Worm (Caenorhabditis elegans) whole organism, mixed stage, embryonic: ENCODE data around the gene sft-4.
A peak's percentile ranks its signal among the peaks of the same experiment; 100 is the strongest.

Experiments used
- M03D4.4 ChIP-seq: sonication (generic microtip); optimal IDR thresholded peaks from 2 replicates; lab custom pipeline; 2017; ENCODE audit warnings: mild to moderate bottlenecking, missing genetic modification characterization, missing compliant biosample characterization
- bed-3 ChIP-seq: fragments of 200-800 bp; sonication (Bioruptor generic); optimal IDR thresholded peaks from 3 replicates; lab custom pipeline; 2018; ENCODE audit warnings: mild to moderate bottlenecking, missing genetic modification characterization, moderate library complexity, missing compliant biosample characterization
- blmp-1 ChIP-seq: fragments of 150-350 bp; optimal IDR thresholded peaks from 2 replicates; lab custom pipeline; 2014; ENCODE audit warnings: missing biosample characterization, missing genetic modification characterization
- ceh-39 ChIP-seq: fragments of 150-350 bp; optimal IDR thresholded peaks from 2 replicates; lab custom pipeline; 2014; ENCODE audit warnings: missing biosample characterization, missing genetic modification characterization
- ceh-43 ChIP-seq: fragments of 200-800 bp; sonication (Bioruptor generic); optimal IDR thresholded peaks from 2 replicates; lab custom pipeline; 2018; ENCODE audit warnings: mild to moderate bottlenecking, missing genetic modification characterization, moderate library complexity, missing compliant biosample characterization
- ceh-83 ChIP-seq: fragments of 200-800 bp; sonication (Bioruptor generic); optimal IDR thresholded peaks from 2 replicates; lab custom pipeline; 2018; ENCODE audit warnings: mild to moderate bottlenecking, missing genetic modification characterization, missing compliant biosample characterization
- ces-1 ChIP-seq: fragments of 150-350 bp; optimal IDR thresholded peaks from 2 replicates; lab custom pipeline; 2014; ENCODE audit warnings: missing biosample characterization, missing genetic modification reagents, missing genetic modification characterization
- cnd-1 ChIP-seq: fragments of 200-800 bp; sonication (Bioruptor generic); optimal IDR thresholded peaks from 2 replicates; lab custom pipeline; 2018; ENCODE audit warnings: mild to moderate bottlenecking, missing genetic modification characterization, missing compliant biosample characterization
- drap-1 ChIP-seq: fragments of 200-800 bp; sonication (Bioruptor generic); optimal IDR thresholded peaks from 3 replicates; lab custom pipeline; 2018; ENCODE audit warnings: mild to moderate bottlenecking, missing genetic modification characterization, missing compliant biosample characterization
- elt-1 ChIP-seq: sonication (generic microtip); optimal IDR thresholded peaks from 2 replicates; lab custom pipeline; 2017; ENCODE audit warnings: missing genetic modification characterization, mild to moderate bottlenecking, missing compliant biosample characterization, antibody characterized with exemption, moderate library complexity, borderline replicate concordance; ENCODE audit not compliant: insufficient read depth
- elt-3 ChIP-seq: fragments of 150-350 bp; optimal IDR thresholded peaks from 2 replicates; lab custom pipeline; 2014; ENCODE audit warnings: missing biosample characterization, missing genetic modification characterization
- flh-1 ChIP-seq: fragments of 200-800 bp; sonication (Bioruptor generic); optimal IDR thresholded peaks from 2 replicates; lab custom pipeline; 2018; ENCODE audit warnings: mild to moderate bottlenecking, missing genetic modification characterization, moderate library complexity, missing compliant biosample characterization
- ham-2 ChIP-seq: fragments of 200-800 bp; sonication (Bioruptor generic); optimal IDR thresholded peaks from 2 replicates; lab custom pipeline; 2018; ENCODE audit warnings: mild to moderate bottlenecking, missing genetic modification characterization, missing compliant biosample characterization
- hlh-1 ChIP-seq: fragments of 150-350 bp; optimal IDR thresholded peaks from 2 replicates; lab custom pipeline; 2014; ENCODE audit warnings: missing biosample characterization, missing genetic modification reagents, missing genetic modification characterization
- lin-13 ChIP-seq: fragments of 150-350 bp; optimal IDR thresholded peaks from 2 replicates; lab custom pipeline; 2014; ENCODE audit warnings: missing biosample characterization, missing genetic modification characterization
- lin-32 ChIP-seq: fragments of 200-800 bp; sonication (Bioruptor generic); optimal IDR thresholded peaks from 2 replicates; lab custom pipeline; 2018; ENCODE audit warnings: mild to moderate bottlenecking, missing genetic modification characterization, missing compliant biosample characterization
- lsy-2 ChIP-seq: fragments of 150-350 bp; optimal IDR thresholded peaks from 2 replicates; lab custom pipeline; 2014; ENCODE audit warnings: missing biosample characterization, missing genetic modification characterization
- mab-5 ChIP-seq: fragments of 150-350 bp; optimal IDR thresholded peaks from 2 replicates; lab custom pipeline; 2014; ENCODE audit warnings: missing biosample characterization, missing genetic modification characterization
- mep-1 ChIP-seq: fragments of 150-350 bp; optimal IDR thresholded peaks from 2 replicates; lab custom pipeline; 2017; ENCODE audit warnings: missing biosample characterization, missing genetic modification reagents, missing genetic modification characterization, inconsistent platforms
- mls-2 ChIP-seq: sonication (generic microtip); optimal IDR thresholded peaks from 2 replicates; lab custom pipeline; 2016; ENCODE audit warnings: mild to moderate bottlenecking, missing genetic modification characterization, moderate library complexity, missing compliant biosample characterization
- nhr-12 ChIP-seq: fragments of 150-350 bp; optimal IDR thresholded peaks from 2 replicates; lab custom pipeline; 2014; ENCODE audit warnings: missing biosample characterization, missing genetic modification characterization
- nhr-2 ChIP-seq: fragments of 150-350 bp; optimal IDR thresholded peaks from 2 replicates; lab custom pipeline; 2014; ENCODE audit warnings: missing biosample characterization, missing genetic modification characterization
- nhr-237 ChIP-seq: fragments of 150-350 bp; optimal IDR thresholded peaks from 2 replicates; lab custom pipeline; 2014; ENCODE audit warnings: missing biosample characterization, missing genetic modification characterization
- nhr-28 ChIP-seq: fragments of 150-350 bp; optimal IDR thresholded peaks from 2 replicates; lab custom pipeline; 2014; ENCODE audit warnings: missing biosample characterization, missing genetic modification characterization
- nhr-76 ChIP-seq: sonication (generic microtip); optimal IDR thresholded peaks from 2 replicates; lab custom pipeline; 2017; ENCODE audit warnings: missing biosample characterization, missing genetic modification characterization
- pha-4 ChIP-seq: fragments of 150-350 bp; optimal IDR thresholded peaks from 2 replicates; lab custom pipeline; 2018; ENCODE audit warnings: missing biosample characterization, missing genetic modification reagents, missing genetic modification characterization
- sem-2 ChIP-seq: fragments of 200-800 bp; sonication (Bioruptor generic); optimal IDR thresholded peaks from 2 replicates; lab custom pipeline; 2018; ENCODE audit warnings: mild to moderate bottlenecking, missing genetic modification characterization, missing compliant biosample characterization
- snpc-4 ChIP-seq: fragments of 150-350 bp; optimal IDR thresholded peaks from 2 replicates; lab custom pipeline; 2014; ENCODE audit warnings: missing biosample characterization, missing genetic modification characterization
- sptf-1 ChIP-seq: sonication (generic microtip); optimal IDR thresholded peaks from 2 replicates; lab custom pipeline; 2017; ENCODE audit warnings: mild to moderate bottlenecking, missing genetic modification characterization, moderate library complexity, missing compliant biosample characterization
- tbx-8 ChIP-seq: fragments of 200-800 bp; sonication (Bioruptor generic); optimal IDR thresholded peaks from 2 replicates; lab custom pipeline; 2018; ENCODE audit warnings: mild to moderate bottlenecking, missing genetic modification characterization, moderate library complexity, missing compliant biosample characterization
- unc-120 ChIP-seq: sonication (generic microtip); optimal IDR thresholded peaks from 2 replicates; lab custom pipeline; 2017; ENCODE audit warnings: missing genetic modification characterization, missing compliant biosample characterization; ENCODE audit not compliant: poor library complexity, severe bottlenecking
- unc-39 ChIP-seq: fragments of 150-350 bp; optimal IDR thresholded peaks from 2 replicates; lab custom pipeline; 2014; ENCODE audit warnings: missing biosample characterization, missing genetic modification characterization
- unc-62 ChIP-seq: fragments of 150-350 bp; optimal IDR thresholded peaks from 2 replicates; lab custom pipeline; 2014; ENCODE audit warnings: missing biosample characterization, missing genetic modification reagents, missing genetic modification characterization
- zip-8 ChIP-seq: fragments of 150-350 bp; optimal IDR thresholded peaks from 2 replicates; lab custom pipeline; 2014; ENCODE audit warnings: missing biosample characterization, missing genetic modification characterization
- ztf-11 ChIP-seq: fragments of 150-350 bp; optimal IDR thresholded peaks from 2 replicates; lab custom pipeline; 2014; ENCODE audit warnings: missing biosample characterization, missing genetic modification characterization

sft-4 gene

DNA sequence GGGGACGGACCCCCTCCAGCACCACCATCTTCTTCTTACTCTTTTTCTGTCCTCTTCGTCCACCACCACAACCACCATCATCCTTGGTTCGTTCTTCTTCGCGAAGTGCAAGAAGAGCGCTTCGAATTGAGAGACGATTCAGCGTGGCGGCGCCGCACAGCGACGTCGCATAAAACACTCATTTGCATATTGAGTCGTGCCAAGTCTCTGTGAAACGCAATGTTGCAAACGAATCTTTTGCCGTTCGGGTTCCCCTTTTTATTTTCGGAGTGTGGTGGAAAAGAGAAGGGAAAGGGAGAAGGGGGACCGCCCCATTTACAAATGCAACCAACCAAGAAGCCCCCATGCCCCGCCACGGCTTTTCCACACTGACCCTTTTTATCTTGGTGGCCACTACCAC, 35.8 kb upstream of the sft-4 start:
- TF ChIP-seq elt-1 (tag; lab: Kevin White, UChicago) (no peak), lin-32 (no peak), elt-3 (tag; lab: Kevin White, UChicago) (no peak), hlh-1 (tag; lab: Kevin White, UChicago) (no peak), ces-1 (GFP tag; lab: Kevin White, UChicago) (peak; percentile 24), cnd-1 (tag; lab: Kevin White, UChicago) (peak; percentile 11), sem-2 (GFP tag; lab: Kevin White, UChicago) (no peak), unc-120 (peak; percentile 50), nhr-2 (tag; lab: Kevin White, UChicago) (no peak), ham-2 (GFP tag; lab: Kevin White, UChicago) (peak; percentile 13), drap-1 (GFP tag; lab: Kevin White, UChicago) (peak; percentile 54), M03D4.4 (tag; lab: Kevin White, UChicago) (peak; percentile 50), blmp-1 (no peak), mls-2 (peak; percentile 73), sptf-1 (tag; lab: Kevin White, UChicago) (peak; percentile 14), lsy-2 (tag; lab: Kevin White, UChicago) (no peak), pha-4 (tag; lab: Kevin White, UChicago) (no peak)

DNA sequence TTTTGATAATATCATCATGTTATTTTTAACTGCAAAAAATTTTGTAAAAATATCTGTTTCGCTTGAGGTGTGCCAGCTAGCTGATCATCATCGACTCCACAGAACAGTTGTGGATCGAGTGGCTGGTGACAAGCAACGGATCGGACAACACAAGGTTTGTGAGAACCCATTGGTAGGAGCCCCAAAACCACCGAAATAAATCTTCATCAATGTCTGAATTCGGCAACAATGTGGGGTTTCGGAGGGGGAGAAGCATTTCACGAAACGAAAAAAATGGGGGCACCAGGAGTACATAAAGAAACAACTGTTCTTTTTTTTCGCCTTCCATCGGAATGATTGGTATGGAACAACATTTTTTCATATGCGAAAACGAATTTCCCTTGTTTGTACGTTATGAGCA, 34.8 kb upstream of the sft-4 start:
- TF ChIP-seq hlh-1 (tag; lab: Kevin White, UChicago), result peak; percentile 49
- no peak for TF ChIP-seq nhr-76

ce11 chrX:5814342-5814741, 33.8 kb upstream of the sft-4 start:
- TF ChIP-seq elt-1 (tag; lab: Kevin White, UChicago), result no peak

DNA sequence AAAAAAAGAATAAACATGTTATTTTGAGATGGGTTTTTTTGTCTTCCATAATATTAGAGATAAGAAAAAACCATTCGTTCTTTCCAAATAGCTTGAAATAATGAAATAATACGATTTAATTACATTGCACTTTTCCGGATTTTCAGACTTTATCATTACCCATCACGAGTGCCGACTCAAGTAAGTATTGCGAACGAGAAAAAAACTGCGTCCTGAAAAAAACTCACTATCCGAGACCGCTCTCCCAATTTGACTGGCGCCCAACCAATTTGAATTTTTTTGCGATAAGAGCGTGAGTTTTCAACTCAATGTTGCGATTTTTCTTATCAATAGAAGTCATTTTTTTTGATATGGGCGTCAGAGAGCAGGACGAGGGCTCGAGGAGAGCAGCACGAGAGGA, 32.5 kb upstream of the sft-4 start:
- TF ChIP-seq elt-1 (tag; lab: Kevin White, UChicago) (no peak), tbx-8 (GFP tag; lab: Kevin White, UChicago) (no peak), ces-1 (GFP tag; lab: Kevin White, UChicago) (no peak), sptf-1 (tag; lab: Kevin White, UChicago) (no peak), ham-2 (GFP tag; lab: Kevin White, UChicago) (no peak), ceh-43 (GFP tag; lab: Kevin White, UChicago) (no peak), M03D4.4 (tag; lab: Kevin White, UChicago) (no peak), unc-39 (no peak), cnd-1 (tag; lab: Kevin White, UChicago) (no peak), flh-1 (GFP tag; lab: Kevin White, UChicago) (no peak), zip-8 (tag; lab: Kevin White, UChicago) (no peak)

DNA sequence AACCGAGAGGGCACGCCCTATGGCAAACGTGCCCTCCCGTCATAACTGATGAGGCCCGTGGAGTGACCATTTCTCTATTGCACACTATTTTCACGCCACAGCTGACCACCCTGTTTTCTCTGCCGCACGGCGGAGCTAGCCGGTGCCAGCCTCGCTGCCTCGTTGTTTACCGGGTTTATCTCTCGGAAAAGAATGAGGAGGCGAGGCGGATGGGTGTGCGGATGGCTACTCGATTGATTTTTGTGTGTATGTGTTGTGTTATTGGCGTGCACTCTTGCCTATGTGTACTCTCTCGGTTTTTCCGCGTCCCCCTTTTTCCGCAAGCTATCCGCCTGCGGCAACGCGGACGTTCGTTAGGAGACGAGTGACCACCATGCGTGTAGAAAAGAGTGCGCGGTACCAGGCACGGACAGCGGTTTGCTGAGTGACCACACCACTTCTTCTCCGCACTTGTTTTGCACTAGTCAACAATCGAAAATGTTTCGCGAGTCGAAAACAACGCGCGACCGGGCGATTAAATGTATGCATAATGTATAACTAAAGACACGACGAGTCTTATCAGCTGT, 31.6 kb upstream of the sft-4 start:
- TF ChIP-seq sem-2 (GFP tag; lab: Kevin White, UChicago), result peak; percentile 43
- TF ChIP-seq drap-1 (GFP tag; lab: Kevin White, UChicago), result peak; percentile 88
- TF ChIP-seq ces-1 (GFP tag; lab: Kevin White, UChicago), result peak; percentile 72
- peak; percentile 62 for TF ChIP-seq nhr-12
- TF ChIP-seq bed-3 (GFP tag; lab: Kevin White, UChicago), result peak; percentile 48
- TF ChIP-seq nhr-2 (tag; lab: Kevin White, UChicago), result peak; percentile 61
- TF ChIP-seq mab-5 (tag; lab: Kevin White, UChicago), result peak; percentile 59
- TF ChIP-seq elt-1 (tag; lab: Kevin White, UChicago), result peak; percentile 6
- TF ChIP-seq flh-1 (GFP tag; lab: Kevin White, UChicago), result peak; percentile 68
- peak; percentile 50 for TF ChIP-seq nhr-237
- TF ChIP-seq ceh-43 (GFP tag; lab: Kevin White, UChicago), result peak; percentile 21
- no peak for TF ChIP-seq zip-8 (tag; lab: Kevin White, UChicago)
- TF ChIP-seq M03D4.4 (tag; lab: Kevin White, UChicago), result peak; percentile 86
- peak; percentile 48 for TF ChIP-seq ceh-39 (tag; lab: Kevin White, UChicago)
- TF ChIP-seq elt-3 (tag; lab: Kevin White, UChicago), result peak; percentile 13
- TF ChIP-seq lin-13 (tag; lab: Kevin White, UChicago), result peak; percentile 73
- peak; percentile 87 for TF ChIP-seq cnd-1 (tag; lab: Kevin White, UChicago)
- TF ChIP-seq sptf-1 (tag; lab: Kevin White, UChicago), result peak; percentile 90
- peak; percentile 60 for TF ChIP-seq tbx-8 (GFP tag; lab: Kevin White, UChicago)
- peak; percentile 100 for TF ChIP-seq ham-2 (GFP tag; lab: Kevin White, UChicago)
- peak; percentile 28 for TF ChIP-seq unc-39
- peak; percentile 96 for TF ChIP-seq hlh-1 (tag; lab: Kevin White, UChicago)
- peak; percentile 88 for TF ChIP-seq ztf-11 (tag; lab: Kevin White, UChicago)
- no peak for TF ChIP-seq nhr-76
- TF ChIP-seq mls-2, result peak; percentile 96
- peak; percentile 60 for TF ChIP-seq lin-32
- no peak for TF ChIP-seq blmp-1
- TF ChIP-seq ceh-83 (GFP tag; lab: Kevin White, UChicago), result peak; percentile 69
- TF ChIP-seq unc-120, result peak; percentile 96
- peak; percentile 80 for TF ChIP-seq mep-1 (tag; lab: Kevin White, UChicago)
- no peak for TF ChIP-seq nhr-28 (tag; lab: Kevin White, UChicago)
- TF ChIP-seq unc-62 (GFP tag; lab: Kevin White, UChicago), result peak; percentile 85
- TF ChIP-seq snpc-4 (tag; lab: Kevin White, UChicago), result no peak
- TF ChIP-seq pha-4 (tag; lab: Kevin White, UChicago), result peak; percentile 91
- peak; percentile 56 for TF ChIP-seq lsy-2 (tag; lab: Kevin White, UChicago)
